Fruit fly (Drosophila melanogaster) whole organism, embryonic: Measurements from ENCODE around the gene Pvf3.

Experiments
- Adf1 ChIP-seq: fragments of 200-800 bp; sonication (Bioruptor generic); IDR thresholded peaks from 2 replicates; pipeline ENCODE4 v1.3.6; 2022; ENCODE audit warnings: missing biosample characterization, missing genetic modification characterization
- CG10321 ChIP-seq: fragments of 200-800 bp; sonication (Bioruptor generic); IDR thresholded peaks from 2 replicates; pipeline ENCODE4 v1.3.6; 2022; ENCODE audit warnings: missing biosample characterization, missing genetic modification characterization
- CG11085 ChIP-seq: fragments of 200-800 bp; sonication (Bioruptor generic); IDR thresholded peaks from 2 replicates; pipeline ENCODE4 v1.3.6; 2022; ENCODE audit warnings: missing biosample characterization, missing genetic modification characterization
- CG12659 ChIP-seq: fragments of 200-800 bp; sonication (Bioruptor generic); optimal IDR thresholded peaks from 3 replicates; lab custom pipeline; 2017; ENCODE audit warnings: mild to moderate bottlenecking, missing biosample characterization, missing genetic modification reagents, missing genetic modification characterization
- CG17802 ChIP-seq: fragments of 200-800 bp; sonication (Bioruptor generic); optimal IDR thresholded peaks from 2 replicates; lab custom pipeline; 2018; ENCODE audit warnings: missing biosample characterization, mild to moderate bottlenecking, missing genetic modification characterization, moderate library complexity
- CG1792 ChIP-seq: fragments of 200-800 bp; sonication (Bioruptor generic); optimal IDR thresholded peaks from 2 replicates; lab custom pipeline; 2016; ENCODE audit warnings: missing biosample characterization, missing genetic modification characterization
- CG1832 ChIP-seq: fragments of 200-800 bp; sonication (Bioruptor generic); optimal IDR thresholded peaks from 2 replicates; lab custom pipeline; 2017; ENCODE audit warnings: missing biosample characterization, mild to moderate bottlenecking, missing genetic modification characterization, inconsistent platforms
- CG2129 ChIP-seq: fragments of 200-800 bp; sonication (Bioruptor generic); IDR thresholded peaks from 2 replicates; pipeline ENCODE4 v1.3.6; 2022; ENCODE audit warnings: missing biosample characterization, missing genetic modification characterization; ENCODE audit not compliant: partially characterized antibody
- CG31365 ChIP-seq: fragments of 200-800 bp; sonication (Bioruptor generic); optimal IDR thresholded peaks from 2 replicates; lab custom pipeline; 2018; ENCODE audit warnings: missing biosample characterization, mild to moderate bottlenecking, missing genetic modification characterization
- CG3163 ChIP-seq: fragments of 200-800 bp; sonication (Bioruptor generic); optimal IDR thresholded peaks from 3 replicates; lab custom pipeline; 2016; ENCODE audit warnings: missing biosample characterization, missing genetic modification characterization
- CG32772 ChIP-seq: fragments of 200-800 bp; sonication (Bioruptor generic); IDR thresholded peaks from 2 replicates; pipeline ENCODE4 v1.3.6; 2022; ENCODE audit warnings: missing biosample characterization, missing genetic modification characterization
- CG4360 ChIP-seq: fragments of 200-800 bp; sonication (Bioruptor generic); IDR thresholded peaks from 2 replicates; pipeline ENCODE4 v1.3.6; 2022; ENCODE audit warnings: missing biosample characterization, missing genetic modification characterization
- CG4404 ChIP-seq: fragments of 200-800 bp; sonication (Bioruptor generic); IDR thresholded peaks from 2 replicates; pipeline ENCODE4 v1.3.6; 2022; ENCODE audit warnings: missing biosample characterization, missing genetic modification characterization
- CG4854 ChIP-seq: fragments of 200-800 bp; sonication (Bioruptor generic); optimal IDR thresholded peaks from 2 replicates; lab custom pipeline; 2016; ENCODE audit warnings: missing biosample characterization, missing genetic modification characterization, inconsistent platforms
- CG5180 ChIP-seq: fragments of 200-800 bp; sonication (Bioruptor generic); optimal IDR thresholded peaks from 3 replicates; lab custom pipeline; 2017; ENCODE audit warnings: missing biosample characterization, missing genetic modification characterization, mild to moderate bottlenecking, moderate library complexity, missing genetic modification reagents
- CG8359 ChIP-seq: fragments of 200-800 bp; sonication (Bioruptor generic); optimal IDR thresholded peaks from 2 replicates; lab custom pipeline; 2017; ENCODE audit warnings: missing biosample characterization, mild to moderate bottlenecking, missing genetic modification characterization, borderline replicate concordance
- CG8944 ChIP-seq: fragments of 200-800 bp; sonication (Bioruptor generic); optimal IDR thresholded peaks from 3 replicates; lab custom pipeline; 2016; ENCODE audit warnings: missing biosample characterization, missing genetic modification characterization
- CG9727 ChIP-seq: fragments of 200-800 bp; sonication (Bioruptor generic); optimal IDR thresholded peaks from 3 replicates; lab custom pipeline; 2017; ENCODE audit warnings: missing biosample characterization, mild to moderate bottlenecking, missing genetic modification characterization
- CG9817 ChIP-seq: fragments of 200-800 bp; sonication (Bioruptor generic); optimal IDR thresholded peaks from 2 replicates; lab custom pipeline; 2018; ENCODE audit warnings: missing biosample characterization, mild to moderate bottlenecking, missing genetic modification characterization, moderate library complexity
- CkIIα-i1 ChIP-seq: fragments of 200-800 bp; sonication (Bioruptor generic); IDR thresholded peaks from 2 replicates; pipeline ENCODE4 v1.3.6; 2022; ENCODE audit warnings: missing biosample characterization, missing genetic modification characterization
- CrebB ChIP-seq: fragments of 200-800 bp; sonication (Bioruptor generic); optimal IDR thresholded peaks from 3 replicates; lab custom pipeline; 2018; ENCODE audit warnings: missing biosample characterization, mild to moderate bottlenecking, missing genetic modification characterization
- Fer3 ChIP-seq: fragments of 200-800 bp; sonication (Bioruptor generic); optimal IDR thresholded peaks from 2 replicates; lab custom pipeline; 2018; ENCODE audit warnings: missing biosample characterization, mild to moderate bottlenecking, missing genetic modification characterization, moderate library complexity
- H15 ChIP-seq: fragments of 200-800 bp; sonication (Bioruptor generic); IDR thresholded peaks from 3 replicates; pipeline ENCODE4 v1.3.6; 2022; ENCODE audit warnings: missing biosample characterization, missing genetic modification characterization
- H2.0 ChIP-seq: fragments of 200-800 bp; sonication (Bioruptor generic); IDR thresholded peaks from 2 replicates; pipeline ENCODE4 v1.3.6; 2022; ENCODE audit warnings: missing biosample characterization, missing genetic modification characterization
- HHEX ChIP-seq: fragments of 200-800 bp; sonication (Bioruptor generic); optimal IDR thresholded peaks from 3 replicates; lab custom pipeline; 2017; ENCODE audit warnings: missing biosample characterization, mild to moderate bottlenecking, missing genetic modification characterization, missing genetic modification reagents
- HLHmδ ChIP-seq: fragments of 200-800 bp; sonication (Bioruptor generic); optimal IDR thresholded peaks from 2 replicates; lab custom pipeline; 2018; ENCODE audit warnings: missing biosample characterization, mild to moderate bottlenecking, missing genetic modification characterization, moderate library complexity
- Hr51 ChIP-seq, 2 experiments: fragments of 200-800 bp; sonication (Bioruptor generic); optimal IDR thresholded peaks; 2 replicates in 1 of 2; 3 replicates in 1 of 2; lab custom pipeline; 2016 to 2018; ENCODE audit warnings: missing biosample characterization in 2 of 2, missing genetic modification characterization in 2 of 2, mild to moderate bottlenecking in 1 of 2, moderate library complexity in 1 of 2
- Hr78 ChIP-seq, 2 experiments: fragments of 200-800 bp in 1 of 2; fragments of >200 bp in 1 of 2; sonication (Bioruptor generic) in 1 of 2; optimal IDR thresholded peaks; 2 replicates each; lab custom pipeline; 2017 to 2019; ENCODE audit warnings: missing biosample characterization in 2 of 2, missing genetic modification characterization in 2 of 2, mild to moderate bottlenecking in 1 of 2, moderate library complexity in 1 of 2
- Kr ChIP-seq: fragments of 200-800 bp; sonication (Bioruptor generic); optimal IDR thresholded peaks from 2 replicates; lab custom pipeline; 2017; ENCODE audit warnings: missing biosample characterization, mild to moderate bottlenecking, missing genetic modification characterization
- Meics ChIP-seq: fragments of 200-800 bp; sonication (Bioruptor generic); optimal IDR thresholded peaks from 2 replicates; lab custom pipeline; 2017; ENCODE audit warnings: missing biosample characterization, mild to moderate bottlenecking, missing genetic modification characterization
- Optix ChIP-seq: fragments of 200-800 bp; sonication (Bioruptor generic); IDR thresholded peaks from 3 replicates; pipeline ENCODE4 v1.3.6; 2022; ENCODE audit warnings: missing biosample characterization, missing genetic modification characterization
- PHDP ChIP-seq: fragments of 200-800 bp; sonication (Bioruptor generic); optimal IDR thresholded peaks from 3 replicates; lab custom pipeline; 2018; ENCODE audit warnings: missing biosample characterization, mild to moderate bottlenecking, missing genetic modification characterization, moderate library complexity
- Trl ChIP-seq, 3 experiments: fragments of >200 bp in 2 of 3; fragments of 200-800 bp in 1 of 3; sonication (Bioruptor generic) in 1 of 3; optimal IDR thresholded peaks; 2 replicates in 1 of 3; 3 replicates in 2 of 3; lab custom pipeline; 2016 to 2017; ENCODE audit warnings: missing biosample characterization in 1 of 3, missing genetic modification characterization in 1 of 3
- Xbp1 ChIP-seq: fragments of 200-800 bp; sonication (Bioruptor generic); optimal IDR thresholded peaks from 3 replicates; lab custom pipeline; 2016; ENCODE audit warnings: missing biosample characterization, mild to moderate bottlenecking, missing genetic modification characterization
- cad ChIP-seq: fragments of >200 bp; optimal IDR thresholded peaks from 2 replicates; lab custom pipeline; 2017; ENCODE audit warnings: missing biosample characterization, missing genetic modification characterization
- chn ChIP-seq: fragments of 200-800 bp; sonication (Bioruptor generic); optimal IDR thresholded peaks from 2 replicates; lab custom pipeline; 2016; ENCODE audit warnings: missing biosample characterization, missing genetic modification characterization
- crc ChIP-seq: fragments of 200-800 bp; sonication (Bioruptor generic); optimal IDR thresholded peaks from 2 replicates; lab custom pipeline; 2016; ENCODE audit warnings: missing biosample characterization, missing genetic modification characterization
- fru ChIP-seq: fragments of >200 bp; optimal IDR thresholded peaks from 2 replicates; lab custom pipeline; 2017
- hb ChIP-seq: fragments of 200-800 bp; sonication (Bioruptor generic); IDR thresholded peaks from 3 replicates; pipeline ENCODE4 v1.3.6; 2022; ENCODE audit warnings: missing biosample characterization, missing genetic modification characterization; ENCODE audit not compliant: partially characterized antibody
- lab ChIP-seq: fragments of 200-800 bp; sonication (Bioruptor generic); optimal IDR thresholded peaks from 3 replicates; lab custom pipeline; 2017; ENCODE audit warnings: missing biosample characterization, missing genetic modification characterization, mild to moderate bottlenecking, moderate library complexity, missing genetic modification reagents
- org-1 ChIP-seq: fragments of 200-800 bp; sonication (Bioruptor generic); optimal IDR thresholded peaks from 2 replicates; lab custom pipeline; 2017; ENCODE audit warnings: missing biosample characterization, missing genetic modification characterization
- peb ChIP-seq: fragments of 200-800 bp; sonication (Bioruptor generic); IDR thresholded peaks from 2 replicates; pipeline ENCODE4 v1.3.6; 2022; ENCODE audit warnings: missing biosample characterization, missing genetic modification characterization
- row ChIP-seq: fragments of 200-800 bp; sonication (Bioruptor generic); IDR thresholded peaks from 3 replicates; pipeline ENCODE4 v1.3.6; 2022; ENCODE audit warnings: missing biosample characterization, missing genetic modification characterization
- shn ChIP-seq: fragments of 200-800 bp; sonication (Bioruptor generic); optimal IDR thresholded peaks from 3 replicates; lab custom pipeline; 2016; ENCODE audit warnings: missing biosample characterization, missing genetic modification characterization
- slp2 ChIP-seq: fragments of 200-800 bp; sonication (Bioruptor generic); optimal IDR thresholded peaks from 2 replicates; lab custom pipeline; 2016; ENCODE audit warnings: missing biosample characterization, missing genetic modification characterization
- sna ChIP-seq: fragments of 200-800 bp; sonication (Bioruptor generic); IDR thresholded peaks from 2 replicates; pipeline ENCODE4 v1.3.6; 2022; ENCODE audit warnings: missing biosample characterization, missing genetic modification characterization; ENCODE audit not compliant: partially characterized antibody
- sob ChIP-seq: fragments of 200-800 bp; sonication (Bioruptor generic); IDR thresholded peaks from 2 replicates; pipeline ENCODE4 v1.3.6; 2022; ENCODE audit warnings: missing biosample characterization, missing genetic modification characterization
- sqz ChIP-seq: fragments of 200-800 bp; sonication (Bioruptor generic); optimal IDR thresholded peaks from 3 replicates; lab custom pipeline; 2018; ENCODE audit warnings: missing biosample characterization, mild to moderate bottlenecking, missing genetic modification characterization
- trh ChIP-seq: fragments of 200-800 bp; sonication (Bioruptor generic); optimal IDR thresholded peaks from 2 replicates; lab custom pipeline; 2016; ENCODE audit warnings: missing biosample characterization, missing genetic modification characterization
- ttk ChIP-seq: fragments of 200-800 bp; sonication (Bioruptor generic); IDR thresholded peaks from 2 replicates; pipeline ENCODE4 v2.1.2; 2022; ENCODE audit warnings: missing biosample characterization, missing genetic modification characterization
- tx ChIP-seq: fragments of 200-800 bp; sonication (Bioruptor generic); optimal IDR thresholded peaks from 2 replicates; lab custom pipeline; 2016; ENCODE audit warnings: missing biosample characterization, missing genetic modification characterization
- z ChIP-seq: fragments of 200-800 bp; sonication (Bioruptor generic); IDR thresholded peaks from 3 replicates; pipeline ENCODE4 v1.3.6; 2022; ENCODE audit warnings: missing biosample characterization, missing genetic modification characterization

The Pvf3 gene

dm6 chr2L:7204172-7204482, 46.6 kb upstream of the Pvf3 start, which contains the start of gene CG4502 (continued):
- TF ChIP-seq Kr (GFP tag; lab: Kevin White, UChicago) (no peak), shn (no peak), hb (GFP tag; lab: Robert Waterston, UW) (peak; percentile 99), CG8359 (GFP tag; lab: Kevin White, UChicago) (no peak), CrebB (tag; lab: Kevin White, UChicago) (peak; percentile 45), CG4854 (GFP tag; lab: Kevin White, UChicago) (no peak), CG1792 (GFP tag; lab: Kevin White, UChicago) (peak; percentile 21), CG2129 (GFP tag; lab: Robert Waterston, UW) (peak; percentile 99), CG3163 (GFP tag; lab: Kevin White, UChicago) (no peak), lab (GFP tag; lab: Kevin White, UChicago) (no peak), CG9727 (GFP tag; lab: Kevin White, UChicago) (no peak), CG17802 (no peak), CG11085 (GFP tag; lab: Robert Waterston, UW) (no peak), org-1 (no peak), CG32772 (GFP tag; lab: Robert Waterston, UW) (no peak), sob (GFP tag; lab: Robert Waterston, UW) (peak; percentile 77), CG5180 (no peak), CG4360 (GFP tag; lab: Robert Waterston, UW) (no peak), Trl (optimal IDR thresholded peaks at IDR 0.05; lab: Kevin White, UChicago) (no peak), Trl (GFP tag; optimal IDR thresholded peaks at IDR 0.05; lab: Kevin White, UChicago) (peak; percentile 36), Xbp1 (GFP tag; lab: Kevin White, UChicago) (peak; percentile 40), H2.0 (GFP tag; lab: Robert Waterston, UW) (no peak), Adf1 (GFP tag; lab: Robert Waterston, UW) (peak; percentile 45; the same call in 1 of the 2 replicates), peb (GFP tag; lab: Robert Waterston, UW) (no peak), tx (GFP tag; lab: Kevin White, UChicago) (no peak), CG10321 (GFP tag; lab: Robert Waterston, UW) (peak; percentile 34; the same call in 1 of the 2 replicates), ttk (GFP tag; lab: Robert Waterston, UW) (no peak), sqz (GFP tag; lab: Kevin White, UChicago) (peak; percentile 19), Fer3 (tag; lab: Kevin White, UChicago) (no peak), sna (peak; percentile 100), Hr78 (GFP tag; optimal IDR thresholded peaks at IDR 0.05; lab: Kevin White, UChicago) (no peak), Meics (GFP tag; lab: Kevin White, UChicago) (no peak), CG12659 (GFP tag; lab: Kevin White, UChicago) (peak; percentile 77), HLHmδ (no peak), CG8944 (no peak), CG31365 (tag; lab: Kevin White, UChicago) (no peak), cad (GFP tag; lab: Kevin White, UChicago) (no peak), PHDP (tag; lab: Kevin White, UChicago) (no peak), row (GFP tag; lab: Robert Waterston, UW) (peak; percentile 63), crc (GFP tag; lab: Kevin White, UChicago) (no peak), CG1832 (GFP tag; lab: Kevin White, UChicago) (no peak), HHEX (no peak), CkIIα-i1 (no peak), trh (GFP tag; lab: Kevin White, UChicago) (no peak), CG9817 (tag; lab: Kevin White, UChicago) (peak; percentile 14), Optix (GFP tag; lab: Robert Waterston, UW) (no peak), H15 (GFP tag; lab: Robert Waterston, UW) (no peak), Hr51 (GFP tag; optimal IDR thresholded peaks at IDR 0.05; lab: Kevin White, UChicago) (no peak), chn (GFP tag; lab: Kevin White, UChicago) (no peak), CG4404 (GFP tag; lab: Robert Waterston, UW) (no peak), fru (lab: Kevin White, UChicago) (no peak), slp2 (peak; percentile 27), z (GFP tag; lab: Robert Waterston, UW) (no peak)
